Fruit fly (Drosophila melanogaster) whole organism, embryonic: ENCODE measurements around the gene CG42866.

ENCODE experiments used
- Abd-B ChIP-seq: fragments of 200-800 bp; sonication (Bioruptor generic); optimal IDR thresholded peaks from 2 replicates; lab custom pipeline; 2018; ENCODE audit warnings: missing biosample characterization, mild to moderate bottlenecking, missing genetic modification characterization, moderate library complexity
- Adf1 ChIP-seq: fragments of 200-800 bp; sonication (Bioruptor generic); IDR thresholded peaks from 2 replicates; pipeline ENCODE4 v1.3.6; 2022; ENCODE audit warnings: missing biosample characterization, missing genetic modification characterization
- Atf-2 ChIP-seq: fragments of 200-800 bp; sonication (Bioruptor generic); optimal IDR thresholded peaks from 2 replicates; lab custom pipeline; 2016; ENCODE audit warnings: missing biosample characterization, missing genetic modification characterization
- Bdp1 ChIP-seq: fragments of 200-800 bp; sonication (Bioruptor generic); optimal IDR thresholded peaks from 3 replicates; lab custom pipeline; 2016; ENCODE audit warnings: missing biosample characterization, missing genetic modification characterization
- CG11695 ChIP-seq: fragments of 200-800 bp; sonication (Bioruptor generic); IDR thresholded peaks from 3 replicates; pipeline ENCODE4 v1.3.6; 2022; ENCODE audit warnings: missing biosample characterization, missing genetic modification characterization
- CG12219 ChIP-seq: fragments of 200-800 bp; sonication (Bioruptor generic); optimal IDR thresholded peaks from 3 replicates; lab custom pipeline; 2018; ENCODE audit warnings: missing biosample characterization, mild to moderate bottlenecking, missing genetic modification characterization
- CG12236 ChIP-seq: fragments of 200-800 bp; sonication (Bioruptor generic); optimal IDR thresholded peaks from 2 replicates; lab custom pipeline; 2016; ENCODE audit warnings: missing biosample characterization, missing genetic modification characterization
- CG14667 ChIP-seq: fragments of 200-800 bp; sonication (Bioruptor generic); IDR thresholded peaks from 2 replicates; pipeline ENCODE4 v1.3.6; 2022; ENCODE audit warnings: missing biosample characterization, missing genetic modification characterization
- CG17912 ChIP-seq: fragments of 200-800 bp; sonication (Bioruptor generic); optimal IDR thresholded peaks from 2 replicates; lab custom pipeline; 2018; ENCODE audit warnings: missing biosample characterization, mild to moderate bottlenecking, missing genetic modification characterization
- CG18619 ChIP-seq: fragments of 200-800 bp; sonication (Bioruptor generic); optimal IDR thresholded peaks from 3 replicates; lab custom pipeline; 2017; ENCODE audit warnings: missing biosample characterization, mild to moderate bottlenecking, missing genetic modification characterization
- CG2116 ChIP-seq: fragments of 200-800 bp; sonication (Bioruptor generic); optimal IDR thresholded peaks from 3 replicates; lab custom pipeline; 2018; ENCODE audit warnings: missing biosample characterization, mild to moderate bottlenecking, missing genetic modification characterization
- CG2202 ChIP-seq: fragments of 200-800 bp; sonication (Bioruptor generic); optimal IDR thresholded peaks from 2 replicates; lab custom pipeline; 2018; ENCODE audit warnings: missing biosample characterization, mild to moderate bottlenecking, missing genetic modification characterization
- CG34376 ChIP-seq: fragments of 200-800 bp; sonication (Bioruptor generic); optimal IDR thresholded peaks from 2 replicates; lab custom pipeline; 2018; ENCODE audit warnings: missing biosample characterization, mild to moderate bottlenecking, missing genetic modification characterization
- CG4617 ChIP-seq: fragments of 200-800 bp; sonication (Bioruptor generic); optimal IDR thresholded peaks from 3 replicates; lab custom pipeline; 2016; ENCODE audit warnings: missing biosample characterization, missing genetic modification characterization, borderline replicate concordance
- CG6689 ChIP-seq: fragments of 200-800 bp; sonication (Bioruptor generic); IDR thresholded peaks from 2 replicates; pipeline ENCODE4 v1.3.6; 2022; ENCODE audit warnings: missing biosample characterization, missing genetic modification characterization
- CG6765 ChIP-seq: fragments of 200-800 bp; sonication (Bioruptor generic); optimal IDR thresholded peaks from 3 replicates; lab custom pipeline; 2017; ENCODE audit warnings: missing biosample characterization, mild to moderate bottlenecking, missing genetic modification characterization
- CG6813 ChIP-seq: fragments of 200-800 bp; sonication (Bioruptor generic); optimal IDR thresholded peaks from 2 replicates; lab custom pipeline; 2017; ENCODE audit warnings: missing biosample characterization, missing genetic modification characterization, mild to moderate bottlenecking, moderate library complexity, missing genetic modification reagents
- Dll ChIP-seq: fragments of 200-800 bp; sonication (Bioruptor generic); IDR thresholded peaks from 4 replicates; pipeline ENCODE4 v1.3.6; 2022; ENCODE audit warnings: missing biosample characterization, missing genetic modification characterization; ENCODE audit not compliant: partially characterized antibody
- Doc3 ChIP-seq: fragments of 200-800 bp; sonication (Bioruptor generic); IDR thresholded peaks from 3 replicates; pipeline ENCODE4 v1.3.6; 2022; ENCODE audit warnings: missing biosample characterization, missing genetic modification characterization; ENCODE audit not compliant: partially characterized antibody
- Hr39 ChIP-seq: fragments of >200 bp; optimal IDR thresholded peaks from 2 replicates; lab custom pipeline; 2017
- Hr78 ChIP-seq, 2 experiments: fragments of 200-800 bp in 1 of 2; fragments of >200 bp in 1 of 2; sonication (Bioruptor generic) in 1 of 2; optimal IDR thresholded peaks; 2 replicates each; lab custom pipeline; 2017 to 2019; ENCODE audit warnings: missing biosample characterization in 2 of 2, missing genetic modification characterization in 2 of 2, mild to moderate bottlenecking in 1 of 2, moderate library complexity in 1 of 2
- Lim3 ChIP-seq: fragments of 200-800 bp; sonication (Bioruptor generic); IDR thresholded peaks from 2 replicates; pipeline ENCODE4 v1.3.6; 2022; ENCODE audit warnings: missing biosample characterization, missing genetic modification characterization
- Lpt ChIP-seq: fragments of >200 bp; optimal IDR thresholded peaks from 2 replicates; lab custom pipeline; 2018; ENCODE audit warnings: missing biosample characterization, missing genetic modification characterization
- MTF-1 ChIP-seq: fragments of 200-800 bp; sonication (Bioruptor generic); optimal IDR thresholded peaks from 2 replicates; lab custom pipeline; 2018; ENCODE audit warnings: missing biosample characterization, mild to moderate bottlenecking, missing genetic modification characterization, borderline replicate concordance
- Max ChIP-seq: fragments of 200-800 bp; sonication (Bioruptor generic); optimal IDR thresholded peaks from 2 replicates; lab custom pipeline; 2016; ENCODE audit warnings: missing biosample characterization, mild to moderate bottlenecking, missing genetic modification characterization
- NC2β ChIP-seq: fragments of 200-800 bp; sonication (Bioruptor generic); optimal IDR thresholded peaks from 2 replicates; lab custom pipeline; 2016; ENCODE audit warnings: missing biosample characterization, missing genetic modification characterization
- Ptx1 ChIP-seq: fragments of 200-800 bp; sonication (Bioruptor generic); IDR thresholded peaks from 2 replicates; pipeline ENCODE4 v1.3.6; 2022; ENCODE audit warnings: missing biosample characterization, missing genetic modification characterization
- Xbp1 ChIP-seq: fragments of 200-800 bp; sonication (Bioruptor generic); optimal IDR thresholded peaks from 3 replicates; lab custom pipeline; 2016; ENCODE audit warnings: missing biosample characterization, mild to moderate bottlenecking, missing genetic modification characterization
- ac ChIP-seq: fragments of 200-800 bp; sonication (Bioruptor generic); optimal IDR thresholded peaks from 3 replicates; lab custom pipeline; 2017; ENCODE audit warnings: missing biosample characterization, mild to moderate bottlenecking, missing genetic modification characterization
- chm ChIP-seq: fragments of 200-800 bp; sonication (Bioruptor generic); IDR thresholded peaks from 2 replicates; pipeline ENCODE4 v1.3.6; 2022; ENCODE audit warnings: missing biosample characterization, missing genetic modification characterization
- chn ChIP-seq: fragments of 200-800 bp; sonication (Bioruptor generic); optimal IDR thresholded peaks from 2 replicates; lab custom pipeline; 2016; ENCODE audit warnings: missing biosample characterization, missing genetic modification characterization
- corto ChIP-seq: fragments of 200-800 bp; sonication (Bioruptor generic); optimal IDR thresholded peaks from 2 replicates; lab custom pipeline; 2016; ENCODE audit warnings: missing biosample characterization, mild to moderate bottlenecking, missing genetic modification characterization, moderate library complexity
- da ChIP-seq: fragments of 200-800 bp; sonication (Bioruptor generic); optimal IDR thresholded peaks from 2 replicates; lab custom pipeline; 2016; ENCODE audit warnings: missing biosample characterization, missing genetic modification characterization
- dan ChIP-seq: fragments of 200-800 bp; sonication (Bioruptor generic); IDR thresholded peaks from 2 replicates; pipeline ENCODE4 v1.3.6; 2022; ENCODE audit warnings: missing biosample characterization, missing genetic modification characterization
- eyg ChIP-seq: fragments of 200-800 bp; sonication (Bioruptor generic); optimal IDR thresholded peaks from 3 replicates; lab custom pipeline; 2016; ENCODE audit warnings: missing biosample characterization, missing genetic modification characterization
- hbn ChIP-seq: fragments of 200-800 bp; sonication (Bioruptor generic); IDR thresholded peaks from 2 replicates; pipeline ENCODE4 v1.3.6; 2022; ENCODE audit warnings: missing biosample characterization, missing genetic modification characterization; ENCODE audit not compliant: partially characterized antibody
- hth ChIP-seq: fragments of >200 bp; optimal IDR thresholded peaks from 2 replicates; lab custom pipeline; 2017; ENCODE audit warnings: inconsistent platforms
- lilli ChIP-seq: fragments of 200-800 bp; sonication (Bioruptor generic); optimal IDR thresholded peaks from 3 replicates; lab custom pipeline; 2016; ENCODE audit warnings: missing biosample characterization, missing genetic modification characterization
- phol ChIP-seq: fragments of 200-800 bp; sonication (Bioruptor generic); optimal IDR thresholded peaks from 3 replicates; lab custom pipeline; 2018; ENCODE audit warnings: missing biosample characterization, mild to moderate bottlenecking, missing genetic modification characterization, moderate library complexity
- pita ChIP-seq: fragments of 200-800 bp; sonication (Bioruptor generic); optimal IDR thresholded peaks from 2 replicates; lab custom pipeline; 2017; ENCODE audit warnings: missing biosample characterization, mild to moderate bottlenecking, missing genetic modification characterization
- pnt ChIP-seq: fragments of 200-800 bp; sonication (Bioruptor generic); optimal IDR thresholded peaks from 3 replicates; lab custom pipeline; 2016; ENCODE audit warnings: missing biosample characterization, missing genetic modification characterization
- ro ChIP-seq: fragments of 200-800 bp; sonication (Bioruptor generic); IDR thresholded peaks from 2 replicates; pipeline ENCODE4 v1.3.6; 2022; ENCODE audit warnings: missing biosample characterization, missing genetic modification characterization
- sens ChIP-seq: fragments of 200-800 bp; sonication (Bioruptor generic); peaks from one replicate; lab custom pipeline; 2016; ENCODE audit warnings: missing biosample characterization, missing genetic modification characterization
- shn ChIP-seq: fragments of 200-800 bp; sonication (Bioruptor generic); optimal IDR thresholded peaks from 3 replicates; lab custom pipeline; 2016; ENCODE audit warnings: missing biosample characterization, missing genetic modification characterization
- sima ChIP-seq: fragments of 200-800 bp; sonication (Bioruptor generic); optimal IDR thresholded peaks from 2 replicates; lab custom pipeline; 2016; ENCODE audit warnings: missing biosample characterization, missing genetic modification characterization
- slbo ChIP-seq: fragments of 200-800 bp; sonication (Bioruptor generic); IDR thresholded peaks from 2 replicates; pipeline ENCODE4 v1.3.6; 2022; ENCODE audit warnings: missing biosample characterization, missing genetic modification characterization
- slp2 ChIP-seq: fragments of 200-800 bp; sonication (Bioruptor generic); optimal IDR thresholded peaks from 2 replicates; lab custom pipeline; 2016; ENCODE audit warnings: missing biosample characterization, missing genetic modification characterization
- tgo ChIP-seq: fragments of 200-800 bp; sonication (Bioruptor generic); IDR thresholded peaks from 3 replicates; pipeline ENCODE4 v1.3.6; 2022; ENCODE audit warnings: missing biosample characterization, missing genetic modification characterization
- tin ChIP-seq: fragments of 200-800 bp; sonication (Bioruptor generic); optimal IDR thresholded peaks from 3 replicates; lab custom pipeline; 2016; ENCODE audit warnings: missing biosample characterization, missing genetic modification characterization
- trh ChIP-seq: fragments of 200-800 bp; sonication (Bioruptor generic); optimal IDR thresholded peaks from 2 replicates; lab custom pipeline; 2016; ENCODE audit warnings: missing biosample characterization, missing genetic modification characterization
- yki ChIP-seq: fragments of >200 bp; optimal IDR thresholded peaks from 3 replicates; lab custom pipeline; 2018
- zen ChIP-seq: fragments of 200-800 bp; sonication (Bioruptor generic); optimal IDR thresholded peaks from 3 replicates; lab custom pipeline; 2018; ENCODE audit warnings: missing biosample characterization, mild to moderate bottlenecking, missing genetic modification characterization, moderate library complexity

The CG42866 gene

dm6 chr2L:19941352-19941851 is 20.1 kb downstream of the CG42866 start (continued):
- TF ChIP-seq NC2β (GFP tag; lab: Kevin White, UChicago) (peak; percentile 77), Abd-B (GFP tag; lab: Kevin White, UChicago) (peak; percentile 32), Adf1 (GFP tag; lab: Robert Waterston, UW) (peak; percentile 74), Xbp1 (GFP tag; lab: Kevin White, UChicago) (peak; percentile 89), slp2 (GFP tag; lab: Kevin White, UChicago) (peak; percentile 84), pnt (GFP tag; lab: Kevin White, UChicago) (peak; percentile 80), tin (GFP tag; lab: Kevin White, UChicago) (peak; percentile 53), CG34376 (GFP tag; lab: Kevin White, UChicago) (peak; percentile 47), shn (GFP tag; lab: Kevin White, UChicago) (peak; percentile 83), Doc3 (GFP tag; lab: Robert Waterston, UW) (no peak), Hr39 (no peak), CG12219 (peak; percentile 83), CG6765 (GFP tag; lab: Kevin White, UChicago) (peak; percentile 49), trh (peak; percentile 63), yki (lab: Kevin White, UChicago) (no peak), phol (tag; lab: Kevin White, UChicago) (peak; percentile 79), ac (GFP tag; lab: Kevin White, UChicago) (no peak), zen (tag; lab: Kevin White, UChicago) (peak; percentile 56), dan (GFP tag; lab: Robert Waterston, UW) (peak; percentile 61; the same call in 1 of the 2 replicates), ro (peak; percentile 44; the same call in 1 of the 2 replicates), Hr78 (GFP tag; optimal IDR thresholded peaks at IDR 0.05; lab: Kevin White, UChicago) (peak in 1 of 2 experiments; percentile 33), CG18619 (GFP tag; lab: Kevin White, UChicago) (peak; percentile 79), Atf-2 (peak; percentile 87), Ptx1 (peak; percentile 72), chm (GFP tag; lab: Robert Waterston, UW) (peak; percentile 82), da (GFP tag; lab: Kevin White, UChicago) (peak; percentile 60), Dll (no peak), CG6689 (GFP tag; lab: Robert Waterston, UW) (peak; percentile 92), CG12236 (GFP tag; lab: Kevin White, UChicago) (peak; percentile 71), CG17912 (GFP tag; lab: Kevin White, UChicago) (no peak), CG11695 (GFP tag; lab: Robert Waterston, UW) (peak; percentile 88), MTF-1 (GFP tag; lab: Kevin White, UChicago) (peak; percentile 7), CG2202 (tag; lab: Kevin White, UChicago) (peak; percentile 53), pita (GFP tag; lab: Kevin White, UChicago) (no peak), Bdp1 (GFP tag; lab: Kevin White, UChicago) (peak; percentile 70), eyg (GFP tag; lab: Kevin White, UChicago) (no peak), lilli (GFP tag; lab: Kevin White, UChicago) (peak; percentile 93), hth (lab: Kevin White, UChicago) (no peak), slbo (GFP tag; lab: Robert Waterston, UW) (peak; percentile 96), tgo (peak; percentile 94), CG2116 (GFP tag; lab: Kevin White, UChicago) (peak; percentile 41), hbn (GFP tag; lab: Robert Waterston, UW) (no peak), Lpt (GFP tag; lab: Kevin White, UChicago) (no peak), corto (GFP tag; lab: Kevin White, UChicago) (no peak), CG6813 (GFP tag; lab: Kevin White, UChicago) (peak; percentile 76), CG4617 (peak; percentile 49), Lim3 (GFP tag; lab: Robert Waterston, UW) (peak; percentile 35; the same call in 1 of the 2 replicates), chn (peak; percentile 85), Max (no peak), sens (GFP tag; lab: Kevin White, UChicago) (peak; percentile 96), CG14667 (GFP tag; lab: Robert Waterston, UW) (peak; percentile 86), sima (GFP tag; lab: Kevin White, UChicago) (peak; percentile 2)
